Worm (Caenorhabditis elegans) whole organism, midembryonic: ENCODE data around the gene T07E3.2.

Experiments
- T22C8.4 ChIP-seq: fragments of 200-800 bp; sonication (Bioruptor generic); IDR thresholded peaks from 2 replicates; pipeline ENCODE4 v1.3.6; 2022; ENCODE audit warnings: missing genetic modification characterization, missing compliant biosample characterization
- cog-1 ChIP-seq: sonication (generic microtip); optimal IDR thresholded peaks from 2 replicates; lab custom pipeline; 2016; ENCODE audit warnings: missing genetic modification characterization, missing compliant biosample characterization
- flt-1 ChIP-seq: fragments of 200-800 bp; sonication (Bioruptor generic); IDR thresholded peaks from 2 replicates; pipeline ENCODE4 v1.3.6; 2022; ENCODE audit warnings: missing genetic modification characterization, missing compliant biosample characterization
- klf-2 ChIP-seq: fragments of 200-800 bp; sonication (Bioruptor generic); conservative IDR thresholded peaks from 2 replicates; pipeline ENCODE4 v1.3.6; 2022; ENCODE audit warnings: missing genetic modification reagents, missing genetic modification characterization, missing compliant biosample characterization
- ref-1 ChIP-seq: fragments of 200-800 bp; sonication (Bioruptor generic); conservative IDR thresholded peaks from 2 replicates; pipeline ENCODE4 v1.3.6; 2022; ENCODE audit warnings: missing genetic modification reagents, missing genetic modification characterization, missing compliant biosample characterization
- tab-1 ChIP-seq: fragments of 200-800 bp; sonication (Bioruptor generic); IDR thresholded peaks from 2 replicates; pipeline ENCODE4 v1.3.6; 2022; ENCODE audit warnings: missing genetic modification characterization, missing compliant biosample characterization
- ztf-29 ChIP-seq: fragments of 200-800 bp; sonication (Bioruptor generic); IDR thresholded peaks from 2 replicates; pipeline ENCODE4 v1.3.6; 2022; ENCODE audit warnings: missing genetic modification reagents, missing genetic modification characterization, missing compliant biosample characterization

DNA sequence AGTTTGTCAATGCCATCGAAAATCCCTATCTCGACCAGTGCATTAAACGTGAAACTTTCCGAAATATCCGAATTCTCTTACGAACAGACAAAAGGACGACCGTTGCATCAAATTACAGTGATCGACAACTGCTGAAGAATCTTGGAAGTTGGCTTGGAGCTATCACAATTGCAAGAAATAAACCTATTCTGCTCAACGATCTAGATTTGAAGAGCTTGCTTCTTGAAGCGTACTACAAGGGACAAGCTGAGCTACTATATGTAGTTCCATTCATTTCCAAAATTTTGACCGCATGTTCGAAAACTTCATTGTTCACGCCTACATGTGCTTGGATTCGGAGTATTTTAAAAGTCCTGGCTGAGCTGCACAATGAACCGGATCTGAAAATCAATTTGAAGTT, 47.5 kb downstream of the T07E3.2 start:
- TF ChIP-seq ref-1 (GFP tag; lab: Robert Waterston, UW) (no peak), tab-1 (no peak), flt-1 (GFP tag; lab: Robert Waterston, UW) (no peak), klf-2 (GFP tag; lab: Robert Waterston, UW) (no peak), cog-1 (tag; lab: Kevin White, UChicago) (no peak), ztf-29 (GFP tag; lab: Robert Waterston, UW) (no peak), T22C8.4 (GFP tag; lab: Robert Waterston, UW) (no peak)
